Comparison of ENCODE assay signal across 2 fruit fly cellular contexts in the genomic region with DNA sequence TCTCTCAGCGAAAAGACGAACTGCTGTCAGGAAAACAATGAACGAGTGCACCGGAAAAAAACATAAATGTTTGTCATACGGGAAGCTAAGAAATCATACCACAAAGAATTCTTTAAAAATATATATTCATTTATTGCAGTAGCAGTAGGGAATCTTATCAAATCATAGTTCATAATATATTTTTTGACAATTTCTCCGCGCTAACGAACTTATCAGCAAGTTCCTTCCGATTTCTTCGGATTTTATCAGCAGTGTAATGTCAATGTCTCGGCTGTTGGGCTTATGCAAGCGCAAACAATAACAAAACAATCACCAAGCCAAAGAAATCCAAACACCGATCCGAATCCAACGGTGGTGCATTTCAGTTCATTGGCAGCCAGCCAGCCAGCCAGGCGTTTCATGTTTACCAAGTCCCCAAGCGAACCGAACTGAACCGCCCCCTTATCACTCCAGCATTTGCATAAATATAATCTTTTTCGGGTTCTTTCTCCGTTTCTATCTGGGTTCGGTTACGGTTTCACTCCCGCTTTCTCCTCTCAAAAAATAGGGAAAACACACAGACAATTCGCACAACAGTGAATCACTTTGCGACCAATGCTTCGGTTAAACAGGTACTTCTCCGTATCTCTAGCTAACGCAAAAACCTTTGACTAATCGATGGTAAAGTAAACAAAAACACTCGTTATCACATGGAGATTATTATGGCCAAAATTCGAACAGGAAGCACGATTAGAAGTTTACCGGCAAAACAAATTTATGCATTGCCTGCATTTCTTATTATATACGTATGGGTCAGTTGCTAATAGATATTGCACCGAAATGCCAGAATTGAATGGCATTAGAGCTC.
TF ChIP-seq lines count a peak whose summit lies in the region.

No protein-coding gene starts in this region.

TF ChIP-seq in whole organism, embryonic, 481 proteins besides CTCF, POLR2A, EP300 and RAD21 (continued from another document and continues in another):
- TF ChIP-seq CG10366 (GFP tag; IDR thresholded peaks at IDR 0.05; lab: Robert Waterston, UW) (no peak; the same call in 1 of the 2 replicates), Dp (GFP tag; optimal IDR thresholded peaks at IDR 0.05; lab: Kevin White, UChicago) (no peak), CG17612 (GFP tag; IDR thresholded peaks at IDR 0.05; lab: Robert Waterston, UW) (no peak), CG4820 (GFP tag; optimal IDR thresholded peaks at IDR 0.05; lab: Kevin White, UChicago) (no peak), CG17186 (GFP tag; optimal IDR thresholded peaks at IDR 0.05; lab: Kevin White, UChicago) (no peak), Camta (GFP tag; optimal IDR thresholded peaks at IDR 0.05; lab: Kevin White, UChicago) (no peak), Side (GFP tag; optimal IDR thresholded peaks at IDR 0.05; lab: Kevin White, UChicago) (no peak), ewg (GFP tag; optimal IDR thresholded peaks at IDR 0.05; lab: Kevin White, UChicago) (peak; percentile 46), lmd (GFP tag; IDR thresholded peaks at IDR 0.05; lab: Robert Waterston, UW) (no peak; the same call in 1 of the 2 replicates), CG6791 (GFP tag; IDR thresholded peaks at IDR 0.05; lab: Robert Waterston, UW; ENCODE audit: partially characterized antibody) (no peak), CG2202 (tag; optimal IDR thresholded peaks at IDR 0.05; lab: Kevin White, UChicago) (peak; percentile 54), Chrac-16 (GFP tag; optimal IDR thresholded peaks at IDR 0.05; lab: Kevin White, UChicago) (peak; percentile 49), disco-r (GFP tag; optimal IDR thresholded peaks at IDR 0.05; lab: Kevin White, UChicago) (no peak), CG7987 (GFP tag; optimal IDR thresholded peaks at IDR 0.05; lab: Kevin White, UChicago) (no peak), Taf1 (GFP tag; IDR thresholded peaks at IDR 0.05; lab: Robert Waterston, UW) (no peak), Drgx (GFP tag; IDR thresholded peaks at IDR 0.05; lab: Robert Waterston, UW) (no peak), exex (tag; optimal IDR thresholded peaks at IDR 0.05; lab: Kevin White, UChicago) (peak; percentile 61), CG11247 (GFP tag; IDR thresholded peaks at IDR 0.05; lab: Robert Waterston, UW) (no peak), prd (optimal IDR thresholded peaks at IDR 0.05; lab: Kevin White, UChicago) (no peak), prd (GFP tag; IDR thresholded peaks at IDR 0.05; lab: Robert Waterston, UW) (peak; percentile 21; the same call in 1 of the 3 replicates), CG15011 (GFP tag; optimal IDR thresholded peaks at IDR 0.05; lab: Kevin White, UChicago) (no peak), CG10565 (GFP tag; optimal IDR thresholded peaks at IDR 0.05; lab: Kevin White, UChicago) (no peak), CG4617 (GFP tag; optimal IDR thresholded peaks at IDR 0.05; lab: Kevin White, UChicago; ENCODE audit: borderline replicate concordance) (no peak), gce (GFP tag; IDR thresholded peaks at IDR 0.05; lab: Robert Waterston, UW) (no peak), Ets97D (GFP tag; optimal IDR thresholded peaks at IDR 0.05; lab: Kevin White, UChicago) (no peak), CG8924 (tag; optimal IDR thresholded peaks at IDR 0.05; lab: Kevin White, UChicago) (peak; percentile 59), CG12942 (GFP tag; optimal IDR thresholded peaks at IDR 0.05; lab: Kevin White, UChicago) (peak; percentile 47), CG3281 (GFP tag; optimal IDR thresholded peaks at IDR 0.05; lab: Kevin White, UChicago) (no peak), toy (GFP tag; IDR thresholded peaks at IDR 0.05; lab: Robert Waterston, UW) (no peak), wor (GFP tag; IDR thresholded peaks at IDR 0.05; lab: Robert Waterston, UW) (no peak), CG15696 (tag; optimal IDR thresholded peaks at IDR 0.05; lab: Kevin White, UChicago) (peak; percentile 19), CG9215 (GFP tag; IDR thresholded peaks at IDR 0.05; lab: Robert Waterston, UW) (no peak), sc (optimal IDR thresholded peaks at IDR 0.05; lab: Kevin White, UChicago) (no peak), sc (GFP tag; optimal IDR thresholded peaks at IDR 0.05; lab: Kevin White, UChicago) (peak; percentile 69), CG34224 (GFP tag; IDR thresholded peaks at IDR 0.05; lab: Robert Waterston, UW; ENCODE audit: partially characterized antibody) (no peak), CG31365 (tag; optimal IDR thresholded peaks at IDR 0.05; lab: Kevin White, UChicago) (no peak), amos (GFP tag; IDR thresholded peaks at IDR 0.05; lab: Robert Waterston, UW; ENCODE audit: partially characterized antibody) (no peak), CG8944 (GFP tag; optimal IDR thresholded peaks at IDR 0.05; lab: Kevin White, UChicago) (no peak), Bdp1 (GFP tag; optimal IDR thresholded peaks at IDR 0.05; lab: Kevin White, UChicago) (peak; percentile 7), sens (GFP tag; lab: Kevin White, UChicago) (peak; percentile 94), ci (GFP tag; IDR thresholded peaks at IDR 0.05; lab: Robert Waterston, UW) (peak; percentile 70), CG11085 (GFP tag; IDR thresholded peaks at IDR 0.05; lab: Robert Waterston, UW) (no peak), CG9817 (tag; optimal IDR thresholded peaks at IDR 0.05; lab: Kevin White, UChicago) (no peak), emc (GFP tag; optimal IDR thresholded peaks at IDR 0.05; lab: Kevin White, UChicago) (no peak), kah (GFP tag; optimal IDR thresholded peaks at IDR 0.05; lab: Kevin White, UChicago) (no peak), CG12299 (tag; optimal IDR thresholded peaks at IDR 0.05; lab: Kevin White, UChicago) (peak; percentile 26), HLH4C (GFP tag; IDR thresholded peaks at IDR 0.05; lab: Robert Waterston, UW; ENCODE audit: partially characterized antibody) (no peak), CG10321 (GFP tag; IDR thresholded peaks at IDR 0.05; lab: Robert Waterston, UW) (no peak), vnd (GFP tag; IDR thresholded peaks at IDR 0.05; lab: Robert Waterston, UW; ENCODE audit: partially characterized antibody) (no peak), Jarid2 (GFP tag; optimal IDR thresholded peaks at IDR 0.05; lab: Kevin White, UChicago) (no peak), unpg (GFP tag; optimal IDR thresholded peaks at IDR 0.05; lab: Kevin White, UChicago) (peak; percentile 42), CG17385 (GFP tag; optimal IDR thresholded peaks at IDR 0.05; lab: Kevin White, UChicago) (peak; percentile 48), en (GFP tag; optimal IDR thresholded peaks at IDR 0.05; lab: Kevin White, UChicago) (no peak), C15 (GFP tag; IDR thresholded peaks at IDR 0.05; lab: Robert Waterston, UW) (no peak), CG12391 (tag; optimal IDR thresholded peaks at IDR 0.05; lab: Kevin White, UChicago) (peak; percentile 74), kni (GFP tag; optimal IDR thresholded peaks at IDR 0.05; lab: Kevin White, UChicago) (peak; percentile 15), Fer1 (GFP tag; optimal IDR thresholded peaks at IDR 0.05; lab: Kevin White, UChicago) (no peak), Lim3 (GFP tag; IDR thresholded peaks at IDR 0.05; lab: Robert Waterston, UW) (no peak), CG11560 (tag; IDR thresholded peaks at IDR 0.05; lab: Robert Waterston, UW) (no peak), Mrtf (GFP tag; IDR thresholded peaks at IDR 0.05; lab: Robert Waterston, UW) (no peak), CG15479 (GFP tag; optimal IDR thresholded peaks at IDR 0.05; lab: Kevin White, UChicago) (peak; percentile 42), CrebB (tag; optimal IDR thresholded peaks at IDR 0.05; lab: Kevin White, UChicago) (no peak), CG13296 (GFP tag; optimal IDR thresholded peaks at IDR 0.05; lab: Kevin White, UChicago) (no peak)

TF ChIP-seq in whole organism, prepupa, 60 proteins besides CTCF, POLR2A, EP300 and RAD21 (continued from another document):
- TF ChIP-seq Ets21C (GFP tag; optimal IDR thresholded peaks at IDR 0.05; lab: Kevin White, UChicago), result peak; percentile 24
- no peak for TF ChIP-seq topi (GFP tag; optimal IDR thresholded peaks at IDR 0.05; lab: Kevin White, UChicago)
- no peak for TF ChIP-seq CG16779 (tag; optimal IDR thresholded peaks at IDR 0.05; lab: Kevin White, UChicago)
- TF ChIP-seq vri (GFP tag; optimal IDR thresholded peaks at IDR 0.05; lab: Kevin White, UChicago), result peak; percentile 93
- TF ChIP-seq CG8632 (GFP tag; optimal IDR thresholded peaks at IDR 0.05; lab: Kevin White, UChicago), result no peak
- TF ChIP-seq pdm3 (GFP tag; optimal IDR thresholded peaks at IDR 0.05; lab: Kevin White, UChicago), result no peak
- TF ChIP-seq CG8319 (GFP tag; optimal IDR thresholded peaks at IDR 0.05; lab: Kevin White, UChicago), result no peak
- peak; percentile 8 for TF ChIP-seq Lpt (GFP tag; optimal IDR thresholded peaks at IDR 0.05; lab: Kevin White, UChicago)
- TF ChIP-seq CG31627 (GFP tag; optimal IDR thresholded peaks at IDR 0.05; lab: Kevin White, UChicago), result peak; percentile 49
- TF ChIP-seq Met (GFP tag; optimal IDR thresholded peaks at IDR 0.05; lab: Kevin White, UChicago), result no peak
- peak; percentile 60 for TF ChIP-seq CG15336 (GFP tag; IDR thresholded peaks at IDR 0.05; lab: Robert Waterston, UW)
- no peak for TF ChIP-seq achi (GFP tag; optimal IDR thresholded peaks at IDR 0.05; lab: Kevin White, UChicago)
- TF ChIP-seq Hr38 (GFP tag; optimal IDR thresholded peaks at IDR 0.05; lab: Kevin White, UChicago), result no peak
- no peak for TF ChIP-seq Ets96B (tag; optimal IDR thresholded peaks at IDR 0.05; lab: Kevin White, UChicago)
- no peak for TF ChIP-seq CG11294 (GFP tag; IDR thresholded peaks at IDR 0.05; lab: Robert Waterston, UW)
- TF ChIP-seq fd59A (GFP tag; optimal IDR thresholded peaks at IDR 0.05; lab: Kevin White, UChicago), result no peak
- TF ChIP-seq CG4318 (GFP tag; optimal IDR thresholded peaks at IDR 0.05; lab: Kevin White, UChicago), result no peak
- no peak for TF ChIP-seq CG9139 (GFP tag; optimal IDR thresholded peaks at IDR 0.05; lab: Kevin White, UChicago)
- TF ChIP-seq net (GFP tag; optimal IDR thresholded peaks at IDR 0.05; lab: Kevin White, UChicago), result peak; percentile 9
- peak; percentile 14 for TF ChIP-seq lz (GFP tag; optimal IDR thresholded peaks at IDR 0.05; lab: Kevin White, UChicago)
- no peak for TF ChIP-seq Blimp-1 (GFP tag; optimal IDR thresholded peaks at IDR 0.05; lab: Kevin White, UChicago)
- no peak for TF ChIP-seq CG10669 (GFP tag; optimal IDR thresholded peaks at IDR 0.05; lab: Kevin White, UChicago)
- TF ChIP-seq svp (GFP tag; lab: Kevin White, UChicago), result peak; percentile 81
- 0 out of 2 replicates have a peak, but pooled peaks have one; percentile 10 for TF ChIP-seq Gug (GFP tag; IDR thresholded peaks at IDR 0.05; lab: Robert Waterston, UW)
- TF ChIP-seq fkh (GFP tag; optimal IDR thresholded peaks at IDR 0.05; lab: Kevin White, UChicago), result peak; percentile 74
- no peak for TF ChIP-seq Hr39 (GFP tag; optimal IDR thresholded peaks at IDR 0.05; lab: Kevin White, UChicago)
- TF ChIP-seq cyc (GFP tag; optimal IDR thresholded peaks at IDR 0.05; lab: Kevin White, UChicago), result no peak
- TF ChIP-seq Sox14 (GFP tag; optimal IDR thresholded peaks at IDR 0.05; lab: Kevin White, UChicago), result peak; percentile 55
TF ChIP-seq in whole organism, prepupa: peak in this region for 17.
